Fruit fly (Drosophila melanogaster): ENCODE results near the gene PIG-F.
A peak's percentile ranks its signal among the peaks of the same experiment; 100 is the strongest.

PIG-F gene

dm6 chr3L:19648648-19649047 is 36.4 kb downstream of the PIG-F start:
- TF ChIP-seq da (GFP tag; optimal IDR thresholded peaks at IDR 0.05) (no peak), CG4328 (GFP tag; optimal IDR thresholded peaks at IDR 0.05) (no peak), her (GFP tag; optimal IDR thresholded peaks at IDR 0.05) (no peak), CG3995 (GFP tag; optimal IDR thresholded peaks at IDR 0.05) (peak; percentile 19), CG10979 (tag; optimal IDR thresholded peaks at IDR 0.05) (no peak), sisA (GFP tag; IDR thresholded peaks at IDR 0.05) (no peak), CG6254 (GFP tag; optimal IDR thresholded peaks at IDR 0.05) (no peak), Fer3 (tag; optimal IDR thresholded peaks at IDR 0.05) (no peak), Xbp1 (GFP tag; optimal IDR thresholded peaks at IDR 0.05) (no peak), Ssrp (tag; optimal IDR thresholded peaks at IDR 0.05) (no peak), ase (GFP tag; IDR thresholded peaks at IDR 0.05) (no peak), Drgx (GFP tag; IDR thresholded peaks at IDR 0.05) (no peak), CG34376 (GFP tag; optimal IDR thresholded peaks at IDR 0.05) (peak; percentile 25), pho (GFP tag; optimal IDR thresholded peaks at IDR 0.05) (no peak), gsb (GFP tag; IDR thresholded peaks at IDR 0.05) (no peak), B-H1 (GFP tag; IDR thresholded peaks at IDR 0.05) (no peak), E2f2 (GFP tag; IDR thresholded peaks at IDR 0.05) (no peak), exex (tag; optimal IDR thresholded peaks at IDR 0.05) (peak; percentile 73), CG13123 (GFP tag; optimal IDR thresholded peaks at IDR 0.05) (no peak), zfh1 (GFP tag; IDR thresholded peaks at IDR 0.05) (no peak), sug (tag; optimal IDR thresholded peaks at IDR 0.05) (peak; percentile 98), Dbx (GFP tag; IDR thresholded peaks at IDR 0.05) (no peak)

dm6 chr3L:19649374-19649948 is 37.2 kb downstream of the PIG-F start, which contains the start of gene Oat:
Oat (minus strand) TSS chr3L:19649851.
- TF ChIP-seq CG11085 (GFP tag; IDR thresholded peaks at IDR 0.05) (no peak), dati (GFP tag; IDR thresholded peaks at IDR 0.05) (no peak), Jarid2 (GFP tag; optimal IDR thresholded peaks at IDR 0.05) (peak; percentile 46), caup (GFP tag; optimal IDR thresholded peaks at IDR 0.05; ENCODE audit: severe bottlenecking) (no peak), ranshi (GFP tag; IDR thresholded peaks at IDR 0.05) (no peak), ab (GFP tag; optimal IDR thresholded peaks at IDR 0.05) (no peak), toy (GFP tag; IDR thresholded peaks at IDR 0.05) (no peak), CG9437 (GFP tag; optimal IDR thresholded peaks at IDR 0.05) (no peak), oc (tag; optimal IDR thresholded peaks at IDR 0.05) (no peak), HLH4C (GFP tag; IDR thresholded peaks at IDR 0.05; ENCODE audit: partially characterized antibody) (no peak), CG8765 (GFP tag; IDR thresholded peaks at IDR 0.05) (peak; percentile 53; the same call in 1 of the 2 replicates), mirr (GFP tag; optimal IDR thresholded peaks at IDR 0.05) (no peak), CG2116 (GFP tag; optimal IDR thresholded peaks at IDR 0.05) (no peak), abd-A (tag; optimal IDR thresholded peaks at IDR 0.05) (no peak), CG17359 (tag; optimal IDR thresholded peaks at IDR 0.05) (no peak), Bgb (GFP tag; IDR thresholded peaks at IDR 0.05; ENCODE audit: partially characterized antibody) (0 out of 2 replicates have a peak, but pooled peaks have one; percentile 8), NK7.1 (GFP tag; optimal IDR thresholded peaks at IDR 0.05) (no peak), CG11696 (GFP tag; IDR thresholded peaks at IDR 0.05) (no peak), CG18619 (GFP tag; optimal IDR thresholded peaks at IDR 0.05) (no peak), Atf-2 (GFP tag; optimal IDR thresholded peaks at IDR 0.05) (no peak), Optix (GFP tag; IDR thresholded peaks at IDR 0.05) (no peak), grau (tag; optimal IDR thresholded peaks at IDR 0.05) (no peak), row (GFP tag; IDR thresholded peaks at IDR 0.05) (no peak), sug (tag; optimal IDR thresholded peaks at IDR 0.05) (peak; percentile 79), Trl (optimal IDR thresholded peaks at IDR 0.05) (peak in 1 of 2 experiments; percentile 49), Trl (GFP tag; optimal IDR thresholded peaks at IDR 0.05) (no peak), Fer2 (tag; optimal IDR thresholded peaks at IDR 0.05) (no peak), pita (GFP tag; optimal IDR thresholded peaks at IDR 0.05) (no peak), CG32532 (GFP tag; IDR thresholded peaks at IDR 0.05) (0 out of 2 replicates have a peak, but pooled peaks have one; percentile 12), CG10366 (GFP tag; IDR thresholded peaks at IDR 0.05) (no peak), NFAT (GFP tag; IDR thresholded peaks at IDR 0.05) (peak; percentile 47; the same call in 1 of the 2 replicates)

All from whole organism, embryonic.